Worm (Caenorhabditis elegans): ENCODE results near the gene srlf-32.

Gene srlf-32

ce11 chrIV:11925346-11926075 lies at the start of gene srlf-32, which contains the start of gene srlf-33:
srlf-32 (plus strand) TSS chrIV:11926025.
srlf-33 (minus strand) TSS chrIV:11925446.
- TF ChIP-seq elt-3 (tag; optimal IDR thresholded peaks at IDR 0.05) = no peak
- no peak for TF ChIP-seq unc-62 (GFP tag; optimal IDR thresholded peaks at IDR 0.05)
- no peak for TF ChIP-seq nfya-1 (tag; optimal IDR thresholded peaks at IDR 0.05; ENCODE audit: insufficient read depth)
- TF ChIP-seq skn-1 (tag; optimal IDR thresholded peaks at IDR 0.05) = no peak
- no peak for TF ChIP-seq unc-39 (tag; optimal IDR thresholded peaks at IDR 0.05)
- no peak for TF ChIP-seq nhr-237 (tag; optimal IDR thresholded peaks at IDR 0.05)

- TF ChIP-seq ztf-11 (tag; optimal IDR thresholded peaks at IDR 0.05) (no peak), unc-39 (tag; optimal IDR thresholded peaks at IDR 0.05) (no peak), elt-1 (tag; optimal IDR thresholded peaks at IDR 0.05) (no peak), daf-12 (tag; optimal IDR thresholded peaks at IDR 0.05) (no peak), nhr-28 (tag; optimal IDR thresholded peaks at IDR 0.05) (no peak), nhr-76 (tag; optimal IDR thresholded peaks at IDR 0.05) (no peak), ceh-28 (tag; optimal IDR thresholded peaks at IDR 0.05) (no peak), pqm-1 (tag; optimal IDR thresholded peaks at IDR 0.05) (no peak), lin-15B (tag; optimal IDR thresholded peaks at IDR 0.05) (no peak), snpc-4 (tag; optimal IDR thresholded peaks at IDR 0.05) (no peak), nhr-23 (tag; optimal IDR thresholded peaks at IDR 0.05) (no peak), elt-3 (tag; optimal IDR thresholded peaks at IDR 0.05) (no peak), ceh-16 (tag; optimal IDR thresholded peaks at IDR 0.05) (no peak), eor-1 (tag; optimal IDR thresholded peaks at IDR 0.05) (no peak), jun-1 (tag; optimal IDR thresholded peaks at IDR 0.05) (no peak), nhr-77 (tag; optimal IDR thresholded peaks at IDR 0.05) (no peak), nhr-11 (tag; optimal IDR thresholded peaks at IDR 0.05) (no peak)
Measured at ce11 chrIV:11877674-11878073, 48.2 kb upstream of the srlf-32 start, which contains the start of gene pph-2. pph-2 (minus strand) TSS chrIV:11877774.

ce11 chrIV:11878249-11878648 lies 47.6 kb upstream of the srlf-32 start, which contains the start of gene cutl-27:
cutl-27 (plus strand) TSS chrIV:11878549.
- TF ChIP-seq ceh-16 (tag; optimal IDR thresholded peaks at IDR 0.05) (no peak), fos-1 (tag; optimal IDR thresholded peaks at IDR 0.05) (no peak), hmg-11 (tag; optimal IDR thresholded peaks at IDR 0.05) (no peak), nhr-237 (tag; optimal IDR thresholded peaks at IDR 0.05) (no peak), nhr-43 (tag; optimal IDR thresholded peaks at IDR 0.05; ENCODE audit: poor library complexity, severe bottlenecking) (no peak), lsy-12 (tag; optimal IDR thresholded peaks at IDR 0.05) (no peak), nhr-28 (tag; optimal IDR thresholded peaks at IDR 0.05) (no peak), ceh-28 (tag; optimal IDR thresholded peaks at IDR 0.05) (no peak)

ce11 chrIV:11882534-11882933 lies 43.3 kb upstream of the srlf-32 start:
- peak; percentile 71 for TF ChIP-seq nhr-23 (tag; optimal IDR thresholded peaks at IDR 0.05)
- TF ChIP-seq nhr-43 (tag; optimal IDR thresholded peaks at IDR 0.05; ENCODE audit: poor library complexity, severe bottlenecking) = no peak
- no peak for TF ChIP-seq hmg-11 (tag; optimal IDR thresholded peaks at IDR 0.05)
- TF ChIP-seq nhr-25 (tag; optimal IDR thresholded peaks at IDR 0.05) = no peak
- TF ChIP-seq lin-39 (tag; optimal IDR thresholded peaks at IDR 0.05) = no peak
- TF ChIP-seq elt-1 (tag; optimal IDR thresholded peaks at IDR 0.05) = peak; percentile 77
- TF ChIP-seq fkh-10 (GFP tag; optimal IDR thresholded peaks at IDR 0.05) = no peak
- TF ChIP-seq ceh-9 (tag; optimal IDR thresholded peaks at IDR 0.05) = no peak

ce11 chrIV:11883478-11883877 lies 42.3 kb upstream of the srlf-32 start:
- no peak for TF ChIP-seq ceh-28 (tag; optimal IDR thresholded peaks at IDR 0.05)
- TF ChIP-seq nhr-25 (tag; optimal IDR thresholded peaks at IDR 0.05) = peak; percentile 44
- no peak for TF ChIP-seq snpc-4 (tag; optimal IDR thresholded peaks at IDR 0.05)
- no peak for TF ChIP-seq nfya-1 (tag; optimal IDR thresholded peaks at IDR 0.05; ENCODE audit: insufficient read depth)
- TF ChIP-seq nhr-23 (tag; optimal IDR thresholded peaks at IDR 0.05) = peak; percentile 92
- TF ChIP-seq lin-39 (tag; optimal IDR thresholded peaks at IDR 0.05) = no peak
- TF ChIP-seq nhr-43 (tag; optimal IDR thresholded peaks at IDR 0.05; ENCODE audit: poor library complexity, severe bottlenecking) = peak; percentile 45

- no peak for TF ChIP-seq eor-1 (tag; optimal IDR thresholded peaks at IDR 0.05)
- no peak for TF ChIP-seq ztf-11 (tag; optimal IDR thresholded peaks at IDR 0.05)
- no peak for TF ChIP-seq nhr-28 (tag; optimal IDR thresholded peaks at IDR 0.05)
- no peak for TF ChIP-seq zag-1 (tag; optimal IDR thresholded peaks at IDR 0.05)
- TF ChIP-seq lsy-12 (tag; optimal IDR thresholded peaks at IDR 0.05) = no peak
- no peak for TF ChIP-seq nhr-12 (tag; optimal IDR thresholded peaks at IDR 0.05)
- no peak for TF ChIP-seq jun-1 (tag; optimal IDR thresholded peaks at IDR 0.05)
- no peak for TF ChIP-seq mdl-1 (tag; optimal IDR thresholded peaks at IDR 0.05)
- no peak for TF ChIP-seq nhr-77 (tag; optimal IDR thresholded peaks at IDR 0.05)
- TF ChIP-seq lin-15B (tag; optimal IDR thresholded peaks at IDR 0.05) = no peak
- TF ChIP-seq mml-1 (tag; optimal IDR thresholded peaks at IDR 0.05) = no peak
- TF ChIP-seq aly-2 (tag; optimal IDR thresholded peaks at IDR 0.05) = no peak
- TF ChIP-seq nhr-23 (tag; optimal IDR thresholded peaks at IDR 0.05) = no peak
- no peak for TF ChIP-seq unc-39 (tag; optimal IDR thresholded peaks at IDR 0.05)
- no peak for TF ChIP-seq ZK546.5 (tag; optimal IDR thresholded peaks at IDR 0.05)
- TF ChIP-seq fkh-10 (GFP tag; optimal IDR thresholded peaks at IDR 0.05) = no peak
Measured at ce11 chrIV:11885313-11885712, 40.5 kb upstream of the srlf-32 start, which contains the start of gene let-653. let-653 (plus strand) TSS chrIV:11885613.

All from whole organism, L3 larva.